Worm (Caenorhabditis elegans) whole organism, late embryonic: ENCODE results near the gene ftr-1.

Experiments
- K02D7.2 ChIP-seq: sonication (generic microtip); optimal IDR thresholded peaks from 2 replicates; lab custom pipeline; 2017; ENCODE audit warnings: mild to moderate bottlenecking, missing genetic modification characterization, missing compliant biosample characterization
- K09A11.1 ChIP-seq: sonication (generic microtip); optimal IDR thresholded peaks from 2 replicates; lab custom pipeline; 2017; ENCODE audit warnings: antibody characterized with exemption, mild to moderate bottlenecking, missing genetic modification characterization, missing compliant biosample characterization; ENCODE audit not compliant: insufficient read depth
- eyg-1 ChIP-seq: sonication (generic microtip); optimal IDR thresholded peaks from 2 replicates; lab custom pipeline; 2016; ENCODE audit warnings: missing genotype, missing genetic modification characterization, missing compliant biosample characterization
- mec-3 ChIP-seq: sonication (generic microtip); optimal IDR thresholded peaks from 2 replicates; lab custom pipeline; 2016; ENCODE audit warnings: borderline replicate concordance, missing genetic modification characterization, missing compliant biosample characterization
- nfya-1 ChIP-seq: sonication (generic microtip); optimal IDR thresholded peaks from 2 replicates; lab custom pipeline; 2017; ENCODE audit warnings: missing genetic modification characterization, mild to moderate bottlenecking, missing compliant biosample characterization, antibody characterized with exemption, moderate library complexity
- npax-4 ChIP-seq: sonication (generic microtip); optimal IDR thresholded peaks from 2 replicates; lab custom pipeline; 2016; ENCODE audit warnings: missing genetic modification characterization, missing compliant biosample characterization
- tbx-2 ChIP-seq: sonication (generic microtip); optimal IDR thresholded peaks from 2 replicates; lab custom pipeline; 2016; ENCODE audit warnings: missing genetic modification characterization, missing compliant biosample characterization

- no peak for TF ChIP-seq eyg-1 (tag; lab: Kevin White, UChicago)
- no peak for TF ChIP-seq mec-3 (tag; lab: Kevin White, UChicago)
- no peak for TF ChIP-seq nfya-1 (tag; lab: Kevin White, UChicago)
- TF ChIP-seq npax-4 = no peak
- no peak for TF ChIP-seq K09A11.1
- no peak for TF ChIP-seq K02D7.2
- no peak for TF ChIP-seq tbx-2 (tag; lab: Kevin White, UChicago)
Measured at ce11 chrV:20151855-20152254, 44.9 kb upstream of the ftr-1 start.
